Worm (Caenorhabditis elegans): ENCODE data around the gene F07C6.6.

ce11 chrIV:12842121-12842520, 49.5 kb downstream of the F07C6.6 start:
- TF ChIP-seq hmbx-1 (tag; optimal IDR thresholded peaks at IDR 0.05) (no peak), B0310.2 (tag; optimal IDR thresholded peaks at IDR 0.05) (no peak), tbx-11 (GFP tag; IDR thresholded peaks at IDR 0.05) (no peak), ama-1 (optimal IDR thresholded peaks at IDR 0.05) (no peak), hnd-1 (tag; optimal IDR thresholded peaks at IDR 0.05) (no peak)
